Fruit fly (Drosophila melanogaster) whole organism, embryonic: ENCODE data around the gene nod.

ENCODE experiments used
- Ada2b ChIP-seq: fragments of 200-800 bp; sonication (Bioruptor generic); IDR thresholded peaks from 2 replicates; pipeline ENCODE4 v1.3.6; 2022; ENCODE audit warnings: missing biosample characterization, missing genetic modification characterization
- CG10366 ChIP-seq: fragments of 200-800 bp; sonication (Bioruptor generic); IDR thresholded peaks from 2 replicates; pipeline ENCODE4 v1.3.6; 2022; ENCODE audit warnings: missing biosample characterization, missing genetic modification characterization
- CG10654 ChIP-seq: fragments of 200-800 bp; sonication (Bioruptor generic); optimal IDR thresholded peaks from 2 replicates; lab custom pipeline; 2016; ENCODE audit warnings: missing biosample characterization, missing genetic modification characterization
- CG10979 ChIP-seq: fragments of 200-800 bp; sonication (Bioruptor generic); optimal IDR thresholded peaks from 2 replicates; lab custom pipeline; 2018; ENCODE audit warnings: missing biosample characterization, mild to moderate bottlenecking, missing genetic modification characterization, moderate library complexity
- CG11085 ChIP-seq: fragments of 200-800 bp; sonication (Bioruptor generic); IDR thresholded peaks from 2 replicates; pipeline ENCODE4 v1.3.6; 2022; ENCODE audit warnings: missing biosample characterization, missing genetic modification characterization
- CG11093 ChIP-seq: fragments of 200-800 bp; sonication (Bioruptor generic); IDR thresholded peaks from 3 replicates; pipeline ENCODE4 v1.3.6; 2022; ENCODE audit warnings: missing biosample characterization, missing genetic modification characterization
- CG12769 ChIP-seq: fragments of 200-800 bp; sonication (Bioruptor generic); optimal IDR thresholded peaks from 2 replicates; lab custom pipeline; 2019; ENCODE audit warnings: missing biosample characterization, mild to moderate bottlenecking, missing genetic modification characterization, moderate library complexity
- CG13424 ChIP-seq: fragments of 200-800 bp; sonication (Bioruptor generic); optimal IDR thresholded peaks from 2 replicates; lab custom pipeline; 2019; ENCODE audit warnings: missing biosample characterization, mild to moderate bottlenecking, missing genetic modification characterization, moderate library complexity
- CG1529 ChIP-seq: fragments of 200-800 bp; sonication (Bioruptor generic); optimal IDR thresholded peaks from 3 replicates; lab custom pipeline; 2018; ENCODE audit warnings: missing biosample characterization, missing genetic modification characterization
- CG15479 ChIP-seq: fragments of 200-800 bp; sonication (Bioruptor generic); optimal IDR thresholded peaks from 3 replicates; lab custom pipeline; 2019; ENCODE audit warnings: missing biosample characterization, mild to moderate bottlenecking, missing genetic modification characterization, moderate library complexity
- CG15696 ChIP-seq: fragments of 200-800 bp; sonication (Bioruptor generic); optimal IDR thresholded peaks from 2 replicates; lab custom pipeline; 2019; ENCODE audit warnings: missing biosample characterization, mild to moderate bottlenecking, missing genetic modification characterization, moderate library complexity
- CG18619 ChIP-seq: fragments of 200-800 bp; sonication (Bioruptor generic); optimal IDR thresholded peaks from 3 replicates; lab custom pipeline; 2017; ENCODE audit warnings: missing biosample characterization, mild to moderate bottlenecking, missing genetic modification characterization
- CG2875 ChIP-seq: fragments of 200-800 bp; sonication (Bioruptor generic); optimal IDR thresholded peaks from 2 replicates; lab custom pipeline; 2017; ENCODE audit warnings: missing biosample characterization, mild to moderate bottlenecking, missing genetic modification characterization, missing genetic modification reagents
- CG30020 ChIP-seq: fragments of 200-800 bp; optimal IDR thresholded peaks from 2 replicates; lab custom pipeline; 2019; ENCODE audit warnings: missing biosample characterization, mild to moderate bottlenecking, missing genetic modification characterization, moderate library complexity
- CG3163 ChIP-seq: fragments of 200-800 bp; sonication (Bioruptor generic); optimal IDR thresholded peaks from 3 replicates; lab custom pipeline; 2016; ENCODE audit warnings: missing biosample characterization, missing genetic modification characterization
- CG32767 ChIP-seq: fragments of 200-800 bp; sonication (Bioruptor generic); IDR thresholded peaks from 2 replicates; pipeline ENCODE4 v1.3.6; 2022; ENCODE audit warnings: missing biosample characterization, missing genetic modification characterization
- CG34224 ChIP-seq: fragments of 200-800 bp; sonication (Bioruptor generic); IDR thresholded peaks from 3 replicates; pipeline ENCODE4 v1.3.6; 2022; ENCODE audit warnings: missing biosample characterization, missing genetic modification characterization; ENCODE audit not compliant: partially characterized antibody
- CG4328 ChIP-seq: fragments of 200-800 bp; sonication (Bioruptor generic); optimal IDR thresholded peaks from 3 replicates; lab custom pipeline; 2017; ENCODE audit warnings: missing biosample characterization, missing genetic modification reagents, missing genetic modification characterization
- CG4730 ChIP-seq: fragments of 200-800 bp; sonication (Bioruptor generic); IDR thresholded peaks from 2 replicates; pipeline ENCODE4 v1.3.6; 2022; ENCODE audit warnings: missing biosample characterization, missing genetic modification characterization
- CG6813 ChIP-seq: fragments of 200-800 bp; sonication (Bioruptor generic); optimal IDR thresholded peaks from 2 replicates; lab custom pipeline; 2017; ENCODE audit warnings: missing biosample characterization, missing genetic modification characterization, mild to moderate bottlenecking, moderate library complexity, missing genetic modification reagents
- CG7357 ChIP-seq: fragments of 200-800 bp; sonication (Bioruptor generic); IDR thresholded peaks from 3 replicates; pipeline ENCODE4 v1.3.6; 2022; ENCODE audit warnings: missing biosample characterization, missing genetic modification characterization
- CG7556 ChIP-seq: fragments of 200-800 bp; sonication (Bioruptor generic); optimal IDR thresholded peaks from 2 replicates; lab custom pipeline; 2017; ENCODE audit warnings: missing biosample characterization, mild to moderate bottlenecking, missing genetic modification characterization
- CG9727 ChIP-seq: fragments of 200-800 bp; sonication (Bioruptor generic); optimal IDR thresholded peaks from 3 replicates; lab custom pipeline; 2017; ENCODE audit warnings: missing biosample characterization, mild to moderate bottlenecking, missing genetic modification characterization
- CG9876 ChIP-seq: fragments of 200-800 bp; sonication (Bioruptor generic); optimal IDR thresholded peaks from 2 replicates; lab custom pipeline; 2016; ENCODE audit warnings: missing biosample characterization, missing genetic modification characterization
- Chrac-16 ChIP-seq: fragments of 200-800 bp; sonication (Bioruptor generic); optimal IDR thresholded peaks from 3 replicates; lab custom pipeline; 2016; ENCODE audit warnings: missing biosample characterization, missing genetic modification characterization
- Ets65A ChIP-seq: fragments of 200-800 bp; sonication (Bioruptor generic); peaks from one replicate; lab custom pipeline; 2016; ENCODE audit warnings: missing biosample characterization, missing genetic modification characterization
- HLH54F ChIP-seq: fragments of 200-800 bp; sonication (Bioruptor generic); optimal IDR thresholded peaks from 3 replicates; lab custom pipeline; 2016; ENCODE audit warnings: missing biosample characterization, missing genetic modification characterization
- Mad ChIP-seq: fragments of 200-800 bp; sonication (Bioruptor generic); optimal IDR thresholded peaks from 2 replicates; lab custom pipeline; 2016; ENCODE audit warnings: missing biosample characterization, missing genetic modification characterization
- Mrtf ChIP-seq: fragments of 200-800 bp; sonication (Bioruptor generic); IDR thresholded peaks from 3 replicates; pipeline ENCODE4 v1.3.6; 2022; ENCODE audit warnings: missing biosample characterization, missing genetic modification characterization
- Scr ChIP-seq: fragments of 200-800 bp; sonication (Bioruptor generic); IDR thresholded peaks from 2 replicates; pipeline ENCODE4 v1.3.6; 2022; ENCODE audit warnings: missing biosample characterization, missing genetic modification characterization; ENCODE audit not compliant: partially characterized antibody
- Spps ChIP-seq: fragments of 200-800 bp; sonication (Bioruptor generic); optimal IDR thresholded peaks from 2 replicates; lab custom pipeline; 2018; ENCODE audit warnings: missing biosample characterization, mild to moderate bottlenecking, missing genetic modification characterization
- YL-1 ChIP-seq: fragments of 200-800 bp; sonication (Bioruptor generic); optimal IDR thresholded peaks from 3 replicates; lab custom pipeline; 2017; ENCODE audit warnings: missing biosample characterization, mild to moderate bottlenecking, missing genetic modification characterization
- al ChIP-seq: fragments of 200-800 bp; sonication (Bioruptor generic); IDR thresholded peaks from 2 replicates; pipeline ENCODE4 v1.3.6; 2022; ENCODE audit warnings: missing biosample characterization, missing genetic modification characterization
- cato ChIP-seq: fragments of 200-800 bp; sonication (Bioruptor generic); optimal IDR thresholded peaks from 2 replicates; lab custom pipeline; 2016; ENCODE audit warnings: missing biosample characterization, missing genetic modification characterization, borderline replicate concordance
- cg ChIP-seq: fragments of 200-800 bp; sonication (Bioruptor generic); optimal IDR thresholded peaks from 3 replicates; lab custom pipeline; 2019; ENCODE audit warnings: missing biosample characterization, mild to moderate bottlenecking, missing genetic modification characterization, moderate library complexity
- chm ChIP-seq: fragments of 200-800 bp; sonication (Bioruptor generic); IDR thresholded peaks from 2 replicates; pipeline ENCODE4 v1.3.6; 2022; ENCODE audit warnings: missing biosample characterization, missing genetic modification characterization
- corto ChIP-seq: fragments of 200-800 bp; sonication (Bioruptor generic); optimal IDR thresholded peaks from 2 replicates; lab custom pipeline; 2016; ENCODE audit warnings: missing biosample characterization, mild to moderate bottlenecking, missing genetic modification characterization, moderate library complexity
- crp ChIP-seq, 2 experiments: fragments of 200-800 bp; sonication (Bioruptor generic); optimal IDR thresholded peaks; 2 replicates in 1 of 2; 3 replicates in 1 of 2; lab custom pipeline; 2017; ENCODE audit warnings: missing biosample characterization in 2 of 2, missing genetic modification characterization in 2 of 2, mild to moderate bottlenecking in 1 of 2, moderate library complexity in 1 of 2
- dmrt99B ChIP-seq: fragments of 200-800 bp; sonication (Bioruptor generic); optimal IDR thresholded peaks from 2 replicates; lab custom pipeline; 2018; ENCODE audit warnings: missing biosample characterization, mild to moderate bottlenecking, missing genetic modification characterization, moderate library complexity
- insv ChIP-seq, 2 experiments: fragments of 200-800 bp; sonication (Bioruptor generic); optimal IDR thresholded peaks; 3 replicates each; lab custom pipeline; 2016 to 2018; ENCODE audit warnings: missing biosample characterization in 2 of 2, missing genetic modification characterization in 2 of 2
- ken ChIP-seq: fragments of 200-800 bp; sonication (Bioruptor generic); IDR thresholded peaks from 3 replicates; pipeline ENCODE4 v1.3.6; 2022; ENCODE audit warnings: missing biosample characterization, missing genetic modification characterization
- knrl ChIP-seq: fragments of 200-800 bp; sonication (Bioruptor generic); IDR thresholded peaks from 3 replicates; pipeline ENCODE4 v1.3.6; 2022; ENCODE audit warnings: missing biosample characterization, missing genetic modification characterization; ENCODE audit not compliant: partially characterized antibody
- odd ChIP-seq: fragments of 200-800 bp; sonication (Bioruptor generic); optimal IDR thresholded peaks from 2 replicates; lab custom pipeline; 2017; ENCODE audit warnings: missing biosample characterization, mild to moderate bottlenecking, missing genetic modification characterization
- slbo ChIP-seq: fragments of 200-800 bp; sonication (Bioruptor generic); IDR thresholded peaks from 2 replicates; pipeline ENCODE4 v1.3.6; 2022; ENCODE audit warnings: missing biosample characterization, missing genetic modification characterization
- toy ChIP-seq: fragments of 200-800 bp; sonication (Bioruptor generic); IDR thresholded peaks from 2 replicates; pipeline ENCODE4 v1.3.6; 2022; ENCODE audit warnings: missing biosample characterization, missing genetic modification characterization
- vnd ChIP-seq: fragments of 200-800 bp; sonication (Bioruptor generic); IDR thresholded peaks from 3 replicates; pipeline ENCODE4 v1.3.6; 2022; ENCODE audit warnings: missing biosample characterization, missing genetic modification characterization; ENCODE audit not compliant: partially characterized antibody
- vvl ChIP-seq: fragments of 200-800 bp; sonication (Bioruptor generic); IDR thresholded peaks from 2 replicates; pipeline ENCODE4 v1.3.6; 2022; ENCODE audit warnings: missing biosample characterization, missing genetic modification characterization
- wek ChIP-seq: fragments of 200-800 bp; sonication (Bioruptor generic); optimal IDR thresholded peaks from 3 replicates; lab custom pipeline; 2018; ENCODE audit warnings: missing biosample characterization, mild to moderate bottlenecking, missing genetic modification characterization, moderate library complexity

The nod gene

DNA sequence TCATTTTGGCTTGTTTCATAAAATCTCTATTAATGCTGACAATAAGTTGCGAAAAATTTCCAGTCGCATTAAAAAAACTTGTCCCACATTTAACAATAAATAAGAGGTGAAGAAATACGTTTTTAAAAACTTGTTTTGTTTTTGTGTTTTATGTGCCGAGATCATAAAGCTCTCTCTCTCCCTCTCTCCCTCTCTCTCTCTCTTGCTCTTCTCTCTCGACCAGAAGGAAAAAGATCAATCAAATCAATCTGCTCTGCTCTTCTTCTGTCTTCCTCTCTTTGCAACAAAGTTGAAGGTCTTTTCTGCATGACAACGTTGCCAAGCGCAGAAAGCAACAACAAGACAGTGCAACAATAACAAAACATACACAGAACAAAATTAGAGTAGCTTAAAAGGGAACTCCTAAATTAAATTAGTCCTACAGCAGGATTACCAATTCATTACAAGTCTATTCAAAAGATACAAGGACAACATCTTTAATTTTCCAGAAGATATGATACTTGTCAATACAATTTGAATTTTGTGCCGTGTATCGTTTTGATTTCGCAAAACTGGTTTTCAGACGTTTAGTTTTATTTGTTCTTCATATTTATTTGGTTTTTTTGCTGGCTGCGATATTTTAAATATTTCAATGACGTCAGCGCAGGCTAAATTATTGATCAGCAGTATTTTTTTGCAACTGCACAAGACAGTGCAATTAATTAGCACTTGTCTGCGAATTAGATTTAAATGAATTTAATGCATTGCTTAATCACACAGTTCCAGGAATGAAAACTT, 42.3 kb downstream of the nod start (continued):
- peak; percentile 9 for TF ChIP-seq CG1529 (GFP tag; lab: Kevin White, UChicago)
- TF ChIP-seq CG10366 (GFP tag; lab: Robert Waterston, UW) = peak; percentile 76
- no peak for TF ChIP-seq knrl (GFP tag; lab: Robert Waterston, UW)
- peak; percentile 67 for TF ChIP-seq al (GFP tag; lab: Robert Waterston, UW)
- TF ChIP-seq CG6813 (GFP tag; lab: Kevin White, UChicago) = no peak
- TF ChIP-seq odd = peak; percentile 51
- no peak for TF ChIP-seq CG34224 (GFP tag; lab: Robert Waterston, UW)
- no peak for TF ChIP-seq CG15479 (GFP tag; lab: Kevin White, UChicago)
- TF ChIP-seq CG3163 (GFP tag; lab: Kevin White, UChicago) = peak; percentile 59
- peak; percentile 62 for TF ChIP-seq CG9727 (GFP tag; lab: Kevin White, UChicago)
- peak; percentile 48 for TF ChIP-seq CG10654 (GFP tag; lab: Kevin White, UChicago)
- TF ChIP-seq CG18619 (GFP tag; lab: Kevin White, UChicago) = peak; percentile 59
- peak; percentile 63; the same call in 1 of the 2 replicates for TF ChIP-seq toy
- TF ChIP-seq insv (GFP tag; optimal IDR thresholded peaks at IDR 0.05; lab: Kevin White, UChicago) = no peak
- peak; percentile 45; the same call in 1 of the 3 replicates for TF ChIP-seq ken (GFP tag; lab: Robert Waterston, UW)
- TF ChIP-seq CG9876 (GFP tag; lab: Kevin White, UChicago) = peak; percentile 36
- TF ChIP-seq cg (GFP tag; lab: Kevin White, UChicago) = no peak
- TF ChIP-seq dmrt99B = peak; percentile 81
- peak; percentile 36 for TF ChIP-seq cato (GFP tag; lab: Kevin White, UChicago)
- TF ChIP-seq CG12769 (tag; lab: Kevin White, UChicago) = peak; percentile 77
- TF ChIP-seq Mad (GFP tag; lab: Kevin White, UChicago) = peak; percentile 53
- no peak for TF ChIP-seq Scr
- peak; percentile 54 for TF ChIP-seq CG32767 (GFP tag; lab: Robert Waterston, UW)
- no peak for TF ChIP-seq YL-1 (GFP tag; lab: Kevin White, UChicago)
- TF ChIP-seq HLH54F (GFP tag; lab: Kevin White, UChicago) = peak; percentile 71
- peak; percentile 59; the same call in 1 of the 2 replicates for TF ChIP-seq CG11085 (GFP tag; lab: Robert Waterston, UW)
- TF ChIP-seq Ets65A (GFP tag; lab: Kevin White, UChicago) = peak; percentile 95
- TF ChIP-seq Ada2b (GFP tag; lab: Robert Waterston, UW) = peak; percentile 87
- no peak for TF ChIP-seq Spps (tag; lab: Kevin White, UChicago)
- no peak for TF ChIP-seq vnd
- TF ChIP-seq vvl (GFP tag; lab: Robert Waterston, UW) = peak; percentile 82
- no peak for TF ChIP-seq CG15696
- peak; percentile 76; the same call in 2 of the 3 replicates for TF ChIP-seq Mrtf (GFP tag; lab: Robert Waterston, UW)
- peak; percentile 2 for TF ChIP-seq wek (GFP tag; lab: Kevin White, UChicago)
- peak; percentile 82 for TF ChIP-seq CG13424 (tag; lab: Kevin White, UChicago)
- TF ChIP-seq Chrac-16 (GFP tag; lab: Kevin White, UChicago) = peak; percentile 65
- no peak for TF ChIP-seq crp (GFP tag; optimal IDR thresholded peaks at IDR 0.05; lab: Kevin White, UChicago)
- TF ChIP-seq CG11093 (GFP tag; lab: Robert Waterston, UW) = peak; percentile 23; the same call in 1 of the 3 replicates
- TF ChIP-seq CG2875 (GFP tag; lab: Kevin White, UChicago) = no peak
- TF ChIP-seq CG4328 (GFP tag; lab: Kevin White, UChicago) = no peak
- TF ChIP-seq chm (GFP tag; lab: Robert Waterston, UW) = no peak; the same call in 1 of the 2 replicates
- TF ChIP-seq CG7357 (GFP tag; lab: Robert Waterston, UW) = 0 out of 3 replicates have a peak, but pooled peaks have one; percentile 28
- TF ChIP-seq CG10979 (tag; lab: Kevin White, UChicago) = peak; percentile 32
- TF ChIP-seq slbo (GFP tag; lab: Robert Waterston, UW) = peak; percentile 90
- TF ChIP-seq CG30020 (tag; lab: Kevin White, UChicago) = no peak
- TF ChIP-seq CG7556 (GFP tag; lab: Kevin White, UChicago) = peak; percentile 63
- TF ChIP-seq corto (GFP tag; lab: Kevin White, UChicago) = peak; percentile 85
- peak; percentile 79 for TF ChIP-seq CG4730 (GFP tag; lab: Robert Waterston, UW)
